Worm (Caenorhabditis elegans) whole organism, mixed stage, embryonic: ENCODE measurements around the gene T28A8.2.
A peak's percentile ranks its signal among the peaks of the same experiment; 100 is the strongest.

Source experiments
- bed-3 ChIP-seq: fragments of 200-800 bp; sonication (Bioruptor generic); optimal IDR thresholded peaks from 3 replicates; lab custom pipeline; 2018; ENCODE audit warnings: mild to moderate bottlenecking, missing genetic modification characterization, moderate library complexity, missing compliant biosample characterization
- ces-1 ChIP-seq: fragments of 150-350 bp; optimal IDR thresholded peaks from 2 replicates; lab custom pipeline; 2014; ENCODE audit warnings: missing biosample characterization, missing genetic modification reagents, missing genetic modification characterization
- lsy-2 ChIP-seq: fragments of 150-350 bp; optimal IDR thresholded peaks from 2 replicates; lab custom pipeline; 2014; ENCODE audit warnings: missing biosample characterization, missing genetic modification characterization
- mep-1 ChIP-seq: fragments of 150-350 bp; optimal IDR thresholded peaks from 2 replicates; lab custom pipeline; 2017; ENCODE audit warnings: missing biosample characterization, missing genetic modification reagents, missing genetic modification characterization, inconsistent platforms
- nhr-237 ChIP-seq: fragments of 150-350 bp; optimal IDR thresholded peaks from 2 replicates; lab custom pipeline; 2014; ENCODE audit warnings: missing biosample characterization, missing genetic modification characterization
- nhr-28 ChIP-seq: fragments of 150-350 bp; optimal IDR thresholded peaks from 2 replicates; lab custom pipeline; 2014; ENCODE audit warnings: missing biosample characterization, missing genetic modification characterization
- nhr-76 ChIP-seq: sonication (generic microtip); optimal IDR thresholded peaks from 2 replicates; lab custom pipeline; 2017; ENCODE audit warnings: missing biosample characterization, missing genetic modification characterization
- sptf-1 ChIP-seq: sonication (generic microtip); optimal IDR thresholded peaks from 2 replicates; lab custom pipeline; 2017; ENCODE audit warnings: mild to moderate bottlenecking, missing genetic modification characterization, moderate library complexity, missing compliant biosample characterization

ce11 chrIII:13528513-13529249 is 33.2 kb upstream of the T28A8.2 start:
- TF ChIP-seq nhr-237 (tag; lab: Kevin White, UChicago) = no peak
- TF ChIP-seq nhr-28 = no peak
- no peak for TF ChIP-seq nhr-76 (tag; lab: Kevin White, UChicago)
- TF ChIP-seq bed-3 (GFP tag; lab: Kevin White, UChicago) = no peak
- no peak for TF ChIP-seq lsy-2 (tag; lab: Kevin White, UChicago)
- peak; percentile 37 for TF ChIP-seq ces-1
- TF ChIP-seq sptf-1 (tag; lab: Kevin White, UChicago) = no peak
- no peak for TF ChIP-seq mep-1 (tag; lab: Kevin White, UChicago)
